Worm (Caenorhabditis elegans): ENCODE measurements around the gene F09C8.2.
A peak's percentile ranks its signal among the peaks of the same experiment; 100 is the strongest.

Gene F09C8.2

ce11 chrX:16144584-16144983 lies 2.2 kb downstream of the F09C8.2 start:
- TF ChIP-seq elt-1 (tag; optimal IDR thresholded peaks at IDR 0.05), result no peak
- no peak for TF ChIP-seq elt-3 (tag; optimal IDR thresholded peaks at IDR 0.05)
- TF ChIP-seq ztf-11 (tag; optimal IDR thresholded peaks at IDR 0.05), result no peak
- no peak for TF ChIP-seq lin-39 (tag; optimal IDR thresholded peaks at IDR 0.05)
- no peak for TF ChIP-seq ceh-16 (tag; optimal IDR thresholded peaks at IDR 0.05)
- no peak for TF ChIP-seq ama-1 (optimal IDR thresholded peaks at IDR 0.05)
- no peak for TF ChIP-seq lsy-12 (tag; optimal IDR thresholded peaks at IDR 0.05)
- no peak for TF ChIP-seq unc-62 (GFP tag; optimal IDR thresholded peaks at IDR 0.05)
- no peak for TF ChIP-seq unc-39 (tag; optimal IDR thresholded peaks at IDR 0.05)
- TF ChIP-seq ceh-9 (tag; optimal IDR thresholded peaks at IDR 0.05), result no peak
- no peak for TF ChIP-seq egl-27 (tag; optimal IDR thresholded peaks at IDR 0.05)
- TF ChIP-seq hmg-11 (tag; optimal IDR thresholded peaks at IDR 0.05), result no peak
- TF ChIP-seq skn-1 (tag; optimal IDR thresholded peaks at IDR 0.05), result no peak
- no peak for TF ChIP-seq R02D3.7 (tag; optimal IDR thresholded peaks at IDR 0.05)
- TF ChIP-seq nfya-1 (tag; optimal IDR thresholded peaks at IDR 0.05; ENCODE audit: insufficient read depth), result no peak
- no peak for TF ChIP-seq snpc-4 (tag; optimal IDR thresholded peaks at IDR 0.05)
- TF ChIP-seq mdl-1 (tag; optimal IDR thresholded peaks at IDR 0.05), result no peak
- no peak for TF ChIP-seq aly-2 (tag; optimal IDR thresholded peaks at IDR 0.05)
- TF ChIP-seq sea-2 (GFP tag; optimal IDR thresholded peaks at IDR 0.05), result no peak

ce11 chrX:16143853-16144252 lies 3.0 kb downstream of the F09C8.2 start:
- TF ChIP-seq nhr-43 (tag; optimal IDR thresholded peaks at IDR 0.05; ENCODE audit: poor library complexity, severe bottlenecking) (no peak), nhr-67 (tag; optimal IDR thresholded peaks at IDR 0.05) (no peak), ama-1 (optimal IDR thresholded peaks at IDR 0.05) (no peak), nhr-237 (tag; optimal IDR thresholded peaks at IDR 0.05) (no peak), ztf-11 (tag; optimal IDR thresholded peaks at IDR 0.05) (no peak), ceh-28 (tag; optimal IDR thresholded peaks at IDR 0.05) (peak; percentile 1), egl-27 (tag; optimal IDR thresholded peaks at IDR 0.05) (no peak), eor-1 (tag; optimal IDR thresholded peaks at IDR 0.05) (no peak), tbx-2 (tag; optimal IDR thresholded peaks at IDR 0.05) (no peak), elt-3 (tag; optimal IDR thresholded peaks at IDR 0.05) (no peak), nhr-77 (tag; optimal IDR thresholded peaks at IDR 0.05) (no peak), ztf-4 (tag; optimal IDR thresholded peaks at IDR 0.05) (no peak), nhr-25 (tag; optimal IDR thresholded peaks at IDR 0.05) (peak; percentile 32), sea-2 (GFP tag; optimal IDR thresholded peaks at IDR 0.05) (no peak), jun-1 (tag; optimal IDR thresholded peaks at IDR 0.05) (no peak), fkh-2 (tag; optimal IDR thresholded peaks at IDR 0.05) (no peak), ceh-82 (tag; optimal IDR thresholded peaks at IDR 0.05) (no peak), ZK546.5 (tag; optimal IDR thresholded peaks at IDR 0.05) (no peak), hmg-11 (tag; optimal IDR thresholded peaks at IDR 0.05) (peak; percentile 38), pha-4 (tag; optimal IDR thresholded peaks at IDR 0.05) (peak; percentile 22), ceh-9 (tag; optimal IDR thresholded peaks at IDR 0.05) (no peak), elt-2 (tag; optimal IDR thresholded peaks at IDR 0.05) (peak; percentile 43)

- TF ChIP-seq fkh-2 (tag; optimal IDR thresholded peaks at IDR 0.05) (no peak), elt-2 (tag; optimal IDR thresholded peaks at IDR 0.05) (no peak), unc-62 (GFP tag; optimal IDR thresholded peaks at IDR 0.05) (no peak), lin-39 (tag; optimal IDR thresholded peaks at IDR 0.05) (no peak), nhr-25 (tag; optimal IDR thresholded peaks at IDR 0.05) (no peak), nhr-76 (tag; optimal IDR thresholded peaks at IDR 0.05) (no peak), ceh-28 (tag; optimal IDR thresholded peaks at IDR 0.05) (no peak), eor-1 (tag; optimal IDR thresholded peaks at IDR 0.05) (no peak), snpc-4 (tag; optimal IDR thresholded peaks at IDR 0.05) (no peak), elt-3 (tag; optimal IDR thresholded peaks at IDR 0.05) (no peak), unc-39 (tag; optimal IDR thresholded peaks at IDR 0.05) (no peak), elt-1 (tag; optimal IDR thresholded peaks at IDR 0.05) (no peak), nhr-11 (tag; optimal IDR thresholded peaks at IDR 0.05) (no peak), fkh-10 (GFP tag; optimal IDR thresholded peaks at IDR 0.05) (no peak), skn-1 (tag; optimal IDR thresholded peaks at IDR 0.05) (no peak), nhr-67 (tag; optimal IDR thresholded peaks at IDR 0.05) (no peak), jun-1 (tag; optimal IDR thresholded peaks at IDR 0.05) (no peak), mdl-1 (tag; optimal IDR thresholded peaks at IDR 0.05) (no peak), hmg-11 (tag; optimal IDR thresholded peaks at IDR 0.05) (no peak), mml-1 (tag; optimal IDR thresholded peaks at IDR 0.05) (no peak)
These were observed 6.0 kb downstream of the F09C8.2 start for ce11 chrX:16140822-16141221.
